Worm (Caenorhabditis elegans): ENCODE results near the gene W01C8.5.

W01C8.5 gene

DNA sequence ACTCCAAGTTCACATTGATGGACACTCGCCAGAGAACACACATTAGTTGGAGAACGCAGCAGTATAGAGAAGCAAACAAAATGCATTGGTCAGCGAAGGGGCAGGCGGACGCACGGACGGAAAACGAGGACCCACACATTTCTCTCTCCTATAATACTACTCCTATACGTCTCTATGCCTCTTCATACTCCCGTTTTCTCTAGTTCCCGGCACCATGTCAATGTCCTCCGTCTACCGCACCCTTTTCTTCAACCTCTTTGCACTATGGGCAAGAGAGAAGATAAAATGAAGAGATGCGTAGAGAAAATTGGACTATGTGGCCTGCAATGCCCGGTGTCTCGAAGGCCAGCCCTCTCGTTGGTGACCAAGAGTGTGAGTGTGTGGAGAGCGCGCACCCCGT, 11.0 kb downstream of the W01C8.5 start, which contains the start of gene set-20 (continued):
- TF ChIP-seq jun-1 (tag; optimal IDR thresholded peaks at IDR 0.05) (peak; percentile 64), zag-1 (tag; optimal IDR thresholded peaks at IDR 0.05) (no peak), rnt-1 (tag; optimal IDR thresholded peaks at IDR 0.05) (peak; percentile 55), nhr-20 (tag; optimal IDR thresholded peaks at IDR 0.05) (peak; percentile 62), sptf-1 (tag; optimal IDR thresholded peaks at IDR 0.05) (no peak)

DNA sequence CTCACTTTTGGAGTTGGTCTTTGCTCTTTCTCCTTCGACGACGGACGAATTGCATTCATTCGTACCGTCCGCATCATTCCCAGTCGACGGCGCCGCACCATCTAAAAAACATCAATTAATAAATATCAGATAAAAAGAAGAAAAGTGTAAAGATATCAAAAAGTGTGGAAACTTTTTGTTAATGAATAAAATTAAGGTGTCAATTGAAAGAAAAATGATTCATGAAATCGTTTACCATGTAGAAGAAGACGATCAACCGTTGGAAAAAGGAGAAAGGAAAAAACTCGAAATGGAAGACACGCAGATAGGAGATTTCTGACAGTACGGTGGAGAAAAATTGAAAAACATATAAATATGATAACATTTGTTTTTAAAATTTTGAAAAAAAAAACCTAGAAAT, 17.0 kb downstream of the W01C8.5 start, which contains the start of gene set-19:
set-19 (minus strand) TSS at position 101 of the 400 bp plus-strand sequence.
- TF ChIP-seq F16B12.6 (tag; optimal IDR thresholded peaks at IDR 0.05) (no peak), rnt-1 (tag; optimal IDR thresholded peaks at IDR 0.05) (no peak), dsc-1 (tag; optimal IDR thresholded peaks at IDR 0.05) (no peak), nhr-19 (GFP tag; conservative IDR thresholded peaks at IDR 0.05) (no peak), Y116A8C.19 (tag; optimal IDR thresholded peaks at IDR 0.05; ENCODE audit: borderline replicate concordance) (no peak), ceh-8 (GFP tag; optimal IDR thresholded peaks at IDR 0.05) (no peak), zip-4 (GFP tag; optimal IDR thresholded peaks at IDR 0.05) (no peak), tbx-2 (tag; optimal IDR thresholded peaks at IDR 0.05) (no peak), lin-35 (GFP tag; optimal IDR thresholded peaks at IDR 0.05) (no peak), mep-1 (tag; optimal IDR thresholded peaks at IDR 0.05) (no peak), elt-3 (tag; optimal IDR thresholded peaks at IDR 0.05) (no peak), hpl-2 (GFP tag; optimal IDR thresholded peaks at IDR 0.05) (no peak), ama-1 (optimal IDR thresholded peaks at IDR 0.05) (no peak)

DNA sequence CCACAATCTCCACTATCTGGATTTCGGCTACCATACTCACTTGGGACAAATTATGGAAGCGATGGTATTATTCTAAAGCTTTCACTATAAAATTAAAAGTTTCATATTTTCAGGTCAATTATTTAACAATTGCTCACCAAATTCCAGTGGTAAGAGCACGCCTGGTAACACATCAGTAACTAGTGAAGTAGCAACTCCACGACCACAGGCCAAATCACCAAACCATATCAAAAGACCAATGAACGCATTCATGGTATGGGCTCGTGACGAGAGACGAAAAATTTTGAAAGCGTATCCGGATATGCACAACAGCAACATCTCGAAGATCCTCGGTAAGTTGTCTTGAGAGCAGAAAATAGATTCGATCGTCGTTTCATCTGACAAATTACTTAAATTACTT, 24.5 kb downstream of the W01C8.5 start:
- TF ChIP-seq ces-1 (GFP tag; optimal IDR thresholded peaks at IDR 0.05): no peak
- TF ChIP-seq dpl-1 (GFP tag; optimal IDR thresholded peaks at IDR 0.05): no peak
- TF ChIP-seq unc-98 (GFP tag; IDR thresholded peaks at IDR 0.05): no peak
- TF ChIP-seq C16A3.4 (tag; optimal IDR thresholded peaks at IDR 0.05): no peak
- no peak for TF ChIP-seq tlp-1 (tag; optimal IDR thresholded peaks at IDR 0.05)
- no peak for TF ChIP-seq unc-62 (GFP tag; optimal IDR thresholded peaks at IDR 0.05)
- no peak for TF ChIP-seq skn-1 (tag; optimal IDR thresholded peaks at IDR 0.05)
- no peak for TF ChIP-seq egl-13 (tag; optimal IDR thresholded peaks at IDR 0.05)
- no peak for TF ChIP-seq lin-13 (GFP tag; optimal IDR thresholded peaks at IDR 0.05)
- TF ChIP-seq nhr-76 (tag; optimal IDR thresholded peaks at IDR 0.05): no peak
- no peak for TF ChIP-seq lin-35 (GFP tag; optimal IDR thresholded peaks at IDR 0.05)
- no peak for TF ChIP-seq tbx-2 (tag; optimal IDR thresholded peaks at IDR 0.05)
- TF ChIP-seq C04F5.9 (tag; optimal IDR thresholded peaks at IDR 0.05): no peak
- no peak for TF ChIP-seq Y116A8C.19 (tag; optimal IDR thresholded peaks at IDR 0.05; ENCODE audit: borderline replicate concordance)
- TF ChIP-seq jun-1 (tag; optimal IDR thresholded peaks at IDR 0.05): no peak
- no peak for TF ChIP-seq snpc-4 (tag; optimal IDR thresholded peaks at IDR 0.05)
- no peak for TF ChIP-seq lsy-2 (tag; optimal IDR thresholded peaks at IDR 0.05)
- no peak for TF ChIP-seq mef-2 (tag; optimal IDR thresholded peaks at IDR 0.05)
- no peak for TF ChIP-seq fkh-4 (tag; optimal IDR thresholded peaks at IDR 0.05; ENCODE audit: borderline replicate concordance)

DNA sequence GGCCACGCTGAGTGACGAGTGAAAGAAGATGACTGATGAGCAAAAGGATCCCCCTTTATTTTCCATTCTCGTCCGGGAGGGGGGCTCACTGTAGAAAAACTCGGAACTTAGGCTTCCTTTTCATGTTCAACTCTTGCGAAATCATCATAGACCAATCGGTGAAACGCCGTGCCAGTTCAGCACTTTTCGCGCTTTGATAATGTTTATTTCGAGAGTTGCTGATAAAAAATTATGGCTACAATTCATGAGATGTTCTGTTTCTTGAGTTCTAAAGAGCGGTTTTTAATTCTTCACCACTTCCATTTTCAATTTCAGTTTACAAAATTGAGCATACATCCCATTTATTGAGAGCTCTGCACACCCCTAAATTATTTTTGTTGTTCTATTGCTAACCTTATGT, 26.3 kb downstream of the W01C8.5 start:
- TF ChIP-seq unc-86 (tag; optimal IDR thresholded peaks at IDR 0.05) (no peak), nhr-12 (tag; optimal IDR thresholded peaks at IDR 0.05) (no peak), C34B4.2 (tag; optimal IDR thresholded peaks at IDR 0.05) (no peak), mab-9 (GFP tag; IDR thresholded peaks at IDR 0.05) (no peak), unc-62 (GFP tag; optimal IDR thresholded peaks at IDR 0.05) (no peak), snu-23 (GFP tag; optimal IDR thresholded peaks at IDR 0.05) (no peak), nhr-90 (tag; optimal IDR thresholded peaks at IDR 0.05; ENCODE audit: poor library complexity) (no peak), sptf-1 (tag; optimal IDR thresholded peaks at IDR 0.05) (no peak), tbx-2 (tag; optimal IDR thresholded peaks at IDR 0.05) (no peak)

All from whole organism, L1 larva.